Fruit fly (Drosophila melanogaster): ENCODE data around the gene CG9391.

dm6 chr3L:21276296-21277257, 8.4 kb upstream of the CG9391 start:
- TF ChIP-seq usp (GFP tag; optimal IDR thresholded peaks at IDR 0.05) (no peak), psq (optimal IDR thresholded peaks at IDR 0.05) (no peak), CG8478 (optimal IDR thresholded peaks at IDR 0.05) (no peak), pan (optimal IDR thresholded peaks at IDR 0.05) (no peak)
